Fruit fly (Drosophila melanogaster) whole organism, embryonic: Measurements from ENCODE around the gene pigs.

Experiments
- Atf6 ChIP-seq: fragments of 200-800 bp; sonication (Bioruptor generic); IDR thresholded peaks from 2 replicates; pipeline ENCODE4 v1.3.6; 2022; ENCODE audit warnings: missing biosample characterization, missing genetic modification characterization
- CG17359 ChIP-seq: fragments of 200-800 bp; sonication (Bioruptor generic); optimal IDR thresholded peaks from 3 replicates; lab custom pipeline; 2018; ENCODE audit warnings: missing biosample characterization, mild to moderate bottlenecking, missing genetic modification characterization, moderate library complexity
- Chrac-16 ChIP-seq: fragments of 200-800 bp; sonication (Bioruptor generic); optimal IDR thresholded peaks from 3 replicates; lab custom pipeline; 2016; ENCODE audit warnings: missing biosample characterization, missing genetic modification characterization
- Poxn ChIP-seq: fragments of 200-800 bp; sonication (Bioruptor generic); IDR thresholded peaks from 2 replicates; pipeline ENCODE4 v1.3.6; 2022; ENCODE audit warnings: missing biosample characterization, missing genetic modification characterization
- chinmo ChIP-seq: fragments of 200-800 bp; sonication (Bioruptor generic); IDR thresholded peaks from 4 replicates; pipeline ENCODE4 v1.3.6; 2022; ENCODE audit warnings: missing biosample characterization, missing genetic modification characterization; ENCODE audit not compliant: partially characterized antibody
- exex ChIP-seq: fragments of 200-800 bp; sonication (Bioruptor generic); optimal IDR thresholded peaks from 4 replicates; lab custom pipeline; 2018; ENCODE audit warnings: missing biosample characterization, mild to moderate bottlenecking, missing genetic modification characterization, moderate library complexity
- oc ChIP-seq: fragments of 200-800 bp; sonication (Bioruptor generic); optimal IDR thresholded peaks from 2 replicates; lab custom pipeline; 2018; ENCODE audit warnings: missing biosample characterization, mild to moderate bottlenecking, missing genetic modification characterization, moderate library complexity
- pho ChIP-seq: fragments of 200-800 bp; sonication (Bioruptor generic); optimal IDR thresholded peaks from 2 replicates; lab custom pipeline; 2016; ENCODE audit warnings: missing biosample characterization, missing genetic modification characterization
- sim ChIP-seq: fragments of 200-800 bp; sonication (Bioruptor generic); IDR thresholded peaks from 2 replicates; pipeline ENCODE4 v1.3.6; 2022; ENCODE audit warnings: missing biosample characterization, missing genetic modification characterization
- toy ChIP-seq: fragments of 200-800 bp; sonication (Bioruptor generic); IDR thresholded peaks from 2 replicates; pipeline ENCODE4 v1.3.6; 2022; ENCODE audit warnings: missing biosample characterization, missing genetic modification characterization

DNA sequence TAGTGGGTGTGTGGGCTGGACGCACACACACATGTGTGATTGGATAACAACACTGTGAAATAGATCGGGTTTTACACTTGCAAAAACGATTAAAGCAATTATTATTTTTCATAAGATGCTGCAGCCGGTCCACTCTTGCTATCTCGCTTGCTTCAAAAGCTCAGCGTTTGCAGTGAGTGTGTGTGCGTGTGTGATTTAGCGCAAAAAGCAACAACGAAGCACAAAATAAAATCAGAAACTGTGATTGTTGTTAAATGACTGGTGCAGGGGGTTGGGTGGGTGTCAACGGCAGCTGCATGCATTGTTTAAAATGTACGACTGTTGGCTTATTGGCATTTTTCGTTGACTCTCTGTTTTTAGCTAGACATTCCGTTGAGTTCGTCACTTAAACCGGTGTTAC lies 62.0 kb downstream of the pigs start:
- TF ChIP-seq oc (tag; lab: Kevin White, UChicago): no peak
- TF ChIP-seq Atf6: no peak
- TF ChIP-seq Poxn: no peak
- no peak for TF ChIP-seq toy (GFP tag; lab: Robert Waterston, UW)
- no peak for TF ChIP-seq pho (GFP tag; lab: Kevin White, UChicago)
- TF ChIP-seq sim (GFP tag; lab: Robert Waterston, UW): no peak
- 0 out of 4 replicates have a peak, but pooled peaks have one; percentile 2 for TF ChIP-seq chinmo (GFP tag; lab: Robert Waterston, UW)
- no peak for TF ChIP-seq Chrac-16 (GFP tag; lab: Kevin White, UChicago)
- TF ChIP-seq CG17359 (tag; lab: Kevin White, UChicago): peak; percentile 5
- TF ChIP-seq exex (tag; lab: Kevin White, UChicago): no peak
